Worm (Caenorhabditis elegans): ENCODE results near the gene W05H9.4.

DNA sequence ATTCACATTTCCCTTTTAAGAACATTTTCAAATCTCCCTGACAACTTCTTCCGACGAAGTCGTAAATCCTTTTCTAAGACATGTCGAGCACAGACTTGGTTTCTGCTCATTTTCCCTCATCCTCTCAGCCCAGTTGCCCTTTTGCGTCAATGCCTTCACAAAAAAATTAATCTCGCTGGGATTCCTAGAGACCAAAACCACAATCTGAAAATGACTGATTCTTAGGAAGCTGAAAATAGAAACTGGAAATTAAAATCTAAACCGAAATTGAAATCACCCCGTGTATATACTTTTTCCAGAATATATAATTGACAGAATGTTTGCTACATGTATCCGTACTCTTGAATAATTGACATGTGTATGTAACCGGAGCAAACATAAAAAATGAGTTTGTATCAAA lies 16.4 kb upstream of the W05H9.4 start:
- TF ChIP-seq nhr-12 (tag; optimal IDR thresholded peaks at IDR 0.05) (no peak), nhr-25 (tag; optimal IDR thresholded peaks at IDR 0.05) (no peak), egl-27 (tag; optimal IDR thresholded peaks at IDR 0.05) (no peak), nhr-28 (tag; optimal IDR thresholded peaks at IDR 0.05) (no peak)

All from whole organism, L3 larva.